Worm (Caenorhabditis elegans): ENCODE results near the gene F17H10.4.
A peak's percentile ranks its signal among the peaks of the same experiment; 100 is the strongest.

The F17H10.4 gene

ce11 chrX:13134807-13135206, 8.5 kb upstream of the F17H10.4 start, which contains the start of gene F09A5.2 (continued):
- TF ChIP-seq F57C9.4 (tag; optimal IDR thresholded peaks at IDR 0.05) = no peak

DNA sequence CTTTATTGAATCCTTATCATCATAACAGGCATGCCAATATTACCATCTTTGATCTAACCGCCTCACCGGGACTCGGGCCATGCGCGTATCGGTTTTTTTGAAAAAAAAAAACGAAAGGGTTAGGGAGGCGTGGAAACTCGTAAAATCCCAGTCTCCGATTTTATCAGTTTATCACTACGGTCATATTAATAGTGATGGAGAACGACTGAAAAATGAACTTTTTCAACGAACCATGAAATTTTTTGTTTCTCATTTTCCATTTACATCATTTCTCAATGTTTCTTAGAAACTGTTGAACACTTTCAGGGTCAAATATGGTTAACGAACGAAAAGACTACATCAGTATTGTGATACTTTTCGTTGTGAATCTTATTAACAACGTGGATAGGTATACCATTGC, 3.6 kb upstream of the F17H10.4 start, which contains the start of gene spin-3:
Gene spin-3, plus strand, starts transcription at position 301 of the 400 bp plus-strand sequence.
- TF ChIP-seq Y53F4B.3 (GFP tag; IDR thresholded peaks at IDR 0.05) (no peak), Y79H2A.3 (GFP tag; conservative IDR thresholded peaks at IDR 0.05) (no peak), gei-17 (GFP tag; optimal IDR thresholded peaks at IDR 0.05) (no peak), ceh-79 (tag; optimal IDR thresholded peaks at IDR 0.05) (no peak), nhr-179 (tag; optimal IDR thresholded peaks at IDR 0.05) (no peak), sdz-38 (tag; optimal IDR thresholded peaks at IDR 0.05) (no peak), lin-54 (GFP tag; optimal IDR thresholded peaks at IDR 0.05) (no peak), F33H1.4 (GFP tag; IDR thresholded peaks at IDR 0.05) (no peak), rpc-1 (optimal IDR thresholded peaks at IDR 0.05) (no peak), rpc-1 (tag; optimal IDR thresholded peaks at IDR 0.05) (no peak), tlf-1 (GFP tag; optimal IDR thresholded peaks at IDR 0.05) (no peak), repo-1 (tag; optimal IDR thresholded peaks at IDR 0.05) (no peak), zfh-2 (GFP tag; conservative IDR thresholded peaks at IDR 0.05) (no peak), rec-8 (tag; optimal IDR thresholded peaks at IDR 0.05) (no peak), ztf-25 (GFP tag; IDR thresholded peaks at IDR 0.05) (no peak), egrh-3 (GFP tag; IDR thresholded peaks at IDR 0.05) (no peak), him-1 (tag; optimal IDR thresholded peaks at IDR 0.05) (no peak), ceh-58 (GFP tag; IDR thresholded peaks at IDR 0.05) (no peak), ztf-3 (GFP tag; optimal IDR thresholded peaks at IDR 0.05) (no peak), let-607 (tag; optimal IDR thresholded peaks at IDR 0.05) (no peak)

- no peak for TF ChIP-seq mxl-1 (tag; optimal IDR thresholded peaks at IDR 0.05)
- no peak for TF ChIP-seq pha-4 (tag; optimal IDR thresholded peaks at IDR 0.05)
- TF ChIP-seq madf-6 (GFP tag; IDR thresholded peaks at IDR 0.05) = no peak
- TF ChIP-seq xnd-1 (tag; optimal IDR thresholded peaks at IDR 0.05) = no peak
- TF ChIP-seq ztf-25 (GFP tag; IDR thresholded peaks at IDR 0.05) = no peak
- no peak for TF ChIP-seq F57A8.1 (GFP tag; optimal IDR thresholded peaks at IDR 0.05)
- TF ChIP-seq lsy-27 (tag; optimal IDR thresholded peaks at IDR 0.05; ENCODE audit: borderline replicate concordance, insufficient read depth) = no peak
- no peak for TF ChIP-seq Y53F4B.3 (GFP tag; IDR thresholded peaks at IDR 0.05)
- TF ChIP-seq let-526 (GFP tag; IDR thresholded peaks at IDR 0.05) = no peak
- TF ChIP-seq F49E8.2 (tag; optimal IDR thresholded peaks at IDR 0.05; ENCODE audit: insufficient read depth) = no peak
- no peak for TF ChIP-seq D2030.7 (GFP tag; IDR thresholded peaks at IDR 0.05)
- TF ChIP-seq ztf-28 (GFP tag; IDR thresholded peaks at IDR 0.05) = no peak
- no peak for TF ChIP-seq hrde-1 (tag; optimal IDR thresholded peaks at IDR 0.05; ENCODE audit: borderline replicate concordance)
- TF ChIP-seq ztf-3 (GFP tag; optimal IDR thresholded peaks at IDR 0.05) = no peak
- no peak for TF ChIP-seq F52B5.7 (tag; optimal IDR thresholded peaks at IDR 0.05)
Observed at ce11 chrX:13122191-13122590, 4.1 kb downstream of the F17H10.4 start, which contains the start of gene snx-17. Gene snx-17, minus strand, starts transcription at chrX:13122291.

DNA sequence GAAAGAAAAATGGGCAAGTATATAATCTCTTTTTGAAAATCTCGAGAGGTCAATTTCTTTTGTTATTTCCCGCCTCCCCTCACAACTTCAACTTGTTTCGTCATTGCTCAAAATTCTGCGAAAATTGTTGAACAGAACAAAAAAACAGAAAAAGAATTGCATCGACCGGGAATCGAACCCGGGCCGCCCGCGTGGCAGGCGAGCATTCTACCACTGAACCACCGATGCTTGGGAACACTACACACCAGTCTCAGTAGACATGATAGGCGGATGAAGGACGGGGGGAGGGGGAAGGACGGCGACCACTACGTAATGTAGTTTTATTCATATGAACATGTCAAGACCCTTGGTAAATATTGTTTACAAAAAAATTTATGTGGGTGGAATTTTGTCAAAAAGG, 5.2 kb downstream of the F17H10.4 start:
- TF ChIP-seq snpc-1.1 (tag; optimal IDR thresholded peaks at IDR 0.05; ENCODE audit: insufficient read depth) (peak; percentile 20), nhr-90 (tag; optimal IDR thresholded peaks at IDR 0.05) (no peak), Y95B8A.8 (GFP tag; IDR thresholded peaks at IDR 0.05) (peak; percentile 89), nfyb-1 (GFP tag; IDR thresholded peaks at IDR 0.05) (no peak; the same call in 1 of the 2 replicates), let-526 (GFP tag; IDR thresholded peaks at IDR 0.05) (peak; percentile 56; the same call in 1 of the 2 replicates), zim-3 (tag; optimal IDR thresholded peaks at IDR 0.05) (peak; percentile 86), F22D6.2 (tag; optimal IDR thresholded peaks at IDR 0.05) (no peak), ceh-27 (GFP tag; optimal IDR thresholded peaks at IDR 0.05) (peak; percentile 81), rpc-1 (optimal IDR thresholded peaks at IDR 0.05) (peak; percentile 82), rpc-1 (tag; optimal IDR thresholded peaks at IDR 0.05) (peak; percentile 87), dox-1 (GFP tag; IDR thresholded peaks at IDR 0.05) (no peak), F49E8.2 (tag; optimal IDR thresholded peaks at IDR 0.05; ENCODE audit: insufficient read depth) (peak; percentile 33), mxl-1 (tag; optimal IDR thresholded peaks at IDR 0.05) (peak; percentile 21), snpc-4 (GFP tag; optimal IDR thresholded peaks at IDR 0.05) (peak; percentile 65), snpc-4 (tag; optimal IDR thresholded peaks at IDR 0.05) (peak in 1 of 4 experiments; percentile 79), sptf-2 (GFP tag; optimal IDR thresholded peaks at IDR 0.05) (peak; percentile 54), ztf-25 (GFP tag; IDR thresholded peaks at IDR 0.05) (0 out of 2 replicates have a peak, but pooled peaks have one; percentile 74)
